Worm (Caenorhabditis elegans): Measurements from ENCODE around the gene C26B9.5.

Gene C26B9.5

ce11 chrX:5346303-5346702 is 17.0 kb downstream of the C26B9.5 start:
- TF ChIP-seq drap-1 (GFP tag; optimal IDR thresholded peaks at IDR 0.05) (no peak), zip-8 (tag; optimal IDR thresholded peaks at IDR 0.05) (no peak), elt-1 (tag; optimal IDR thresholded peaks at IDR 0.05; ENCODE audit: borderline replicate concordance, insufficient read depth) (no peak)

DNA sequence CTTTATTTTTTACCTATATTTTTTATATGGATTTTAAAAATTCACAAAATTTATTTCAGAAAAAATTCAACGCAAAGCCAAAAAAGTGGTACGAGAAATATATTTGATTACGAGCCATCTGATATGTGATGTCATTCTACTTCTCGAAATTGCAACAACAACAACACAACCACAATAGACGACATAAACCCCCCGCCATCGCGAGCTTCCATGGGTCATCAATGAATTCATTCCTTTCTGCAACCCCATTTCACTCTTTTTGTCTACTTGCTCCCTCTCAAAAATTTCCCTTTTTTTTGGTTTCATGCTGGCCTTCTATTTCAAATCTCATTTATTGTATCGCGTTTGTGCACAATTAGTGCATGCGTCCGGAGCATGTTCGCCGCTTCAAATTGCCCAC is 18.6 kb downstream of the C26B9.5 start:
- TF ChIP-seq nhr-2 (tag; optimal IDR thresholded peaks at IDR 0.05) (no peak), ham-2 (GFP tag; optimal IDR thresholded peaks at IDR 0.05) (no peak), ceh-39 (tag; optimal IDR thresholded peaks at IDR 0.05) (no peak), nhr-12 (tag; optimal IDR thresholded peaks at IDR 0.05) (no peak), lin-13 (tag; optimal IDR thresholded peaks at IDR 0.05) (no peak), hlh-1 (tag; optimal IDR thresholded peaks at IDR 0.05) (no peak), snpc-4 (tag; optimal IDR thresholded peaks at IDR 0.05) (no peak), nhr-237 (tag; optimal IDR thresholded peaks at IDR 0.05) (no peak), sem-2 (GFP tag; optimal IDR thresholded peaks at IDR 0.05) (no peak)

DNA sequence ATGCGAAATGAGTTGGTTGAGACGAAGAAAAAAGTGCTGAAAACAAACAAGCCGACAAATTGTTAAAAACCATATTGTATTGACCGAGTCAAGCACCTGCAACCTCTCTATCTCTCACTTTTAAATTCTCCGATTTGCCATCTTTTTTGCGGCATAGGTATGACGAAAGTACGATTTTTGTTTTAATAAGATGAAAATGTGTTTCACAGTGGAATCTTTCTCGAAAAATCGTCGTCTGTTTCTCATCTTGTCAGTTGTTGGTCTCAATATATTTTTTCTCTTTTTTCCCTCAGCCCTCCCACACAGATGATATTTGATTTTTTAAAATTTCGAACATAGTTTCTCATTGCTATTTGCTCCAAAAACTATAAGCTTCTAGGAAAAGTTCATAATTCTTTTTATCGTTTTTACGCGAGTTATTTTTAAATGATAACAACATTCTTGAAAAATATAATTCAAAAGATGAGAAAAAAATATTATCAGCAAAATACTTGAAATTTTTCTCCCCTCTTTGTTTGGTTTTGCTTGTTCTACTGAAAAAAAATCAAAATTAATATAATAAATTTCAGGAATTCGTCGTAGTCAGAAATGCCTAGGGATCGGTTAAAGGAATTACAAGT is 19.4 kb downstream of the C26B9.5 start, which contains the start of gene syx-3:
Gene syx-3, plus strand, starts transcription at position 570 of the 620 bp plus-strand sequence.
- TF ChIP-seq sem-2 (GFP tag; optimal IDR thresholded peaks at IDR 0.05) (no peak), nhr-28 (tag; optimal IDR thresholded peaks at IDR 0.05) (no peak), ztf-11 (tag; optimal IDR thresholded peaks at IDR 0.05) (no peak), snpc-4 (tag; optimal IDR thresholded peaks at IDR 0.05) (no peak)

ce11 chrX:5354022-5354876 is 25.0 kb downstream of the C26B9.5 start, which contains the start of gene pfn-2:
TSS of gene pfn-2 (minus strand) at chrX:5354072.
- TF ChIP-seq nhr-2 (tag; optimal IDR thresholded peaks at IDR 0.05) (no peak), ztf-11 (tag; optimal IDR thresholded peaks at IDR 0.05) (no peak), ham-2 (GFP tag; optimal IDR thresholded peaks at IDR 0.05) (peak; percentile 44), M03D4.4 (tag; optimal IDR thresholded peaks at IDR 0.05) (peak; percentile 68), tbx-8 (GFP tag; optimal IDR thresholded peaks at IDR 0.05) (no peak), mls-2 (tag; optimal IDR thresholded peaks at IDR 0.05) (peak; percentile 75), mab-5 (tag; optimal IDR thresholded peaks at IDR 0.05) (no peak), lin-32 (GFP tag; optimal IDR thresholded peaks at IDR 0.05) (peak; percentile 33), sptf-1 (tag; optimal IDR thresholded peaks at IDR 0.05) (peak; percentile 74), drap-1 (GFP tag; optimal IDR thresholded peaks at IDR 0.05) (peak; percentile 18), cnd-1 (tag; optimal IDR thresholded peaks at IDR 0.05) (peak; percentile 57), ceh-83 (GFP tag; optimal IDR thresholded peaks at IDR 0.05) (no peak), blmp-1 (tag; optimal IDR thresholded peaks at IDR 0.05) (no peak), bed-3 (GFP tag; optimal IDR thresholded peaks at IDR 0.05) (no peak), sem-2 (GFP tag; optimal IDR thresholded peaks at IDR 0.05) (peak; percentile 42), zip-8 (tag; optimal IDR thresholded peaks at IDR 0.05) (no peak)

ce11 chrX:5355253-5355652 is 26.0 kb downstream of the C26B9.5 start:
- TF ChIP-seq snpc-4 (tag; optimal IDR thresholded peaks at IDR 0.05) (no peak), drap-1 (GFP tag; optimal IDR thresholded peaks at IDR 0.05) (no peak), nhr-2 (tag; optimal IDR thresholded peaks at IDR 0.05) (no peak), ztf-11 (tag; optimal IDR thresholded peaks at IDR 0.05) (no peak), mab-5 (tag; optimal IDR thresholded peaks at IDR 0.05) (no peak), unc-39 (tag; optimal IDR thresholded peaks at IDR 0.05) (no peak), ceh-39 (tag; optimal IDR thresholded peaks at IDR 0.05) (no peak), sem-2 (GFP tag; optimal IDR thresholded peaks at IDR 0.05) (no peak), zip-8 (tag; optimal IDR thresholded peaks at IDR 0.05) (no peak), ham-2 (GFP tag; optimal IDR thresholded peaks at IDR 0.05) (no peak), ceh-83 (GFP tag; optimal IDR thresholded peaks at IDR 0.05) (no peak), elt-1 (tag; optimal IDR thresholded peaks at IDR 0.05; ENCODE audit: borderline replicate concordance, insufficient read depth) (no peak), bed-3 (GFP tag; optimal IDR thresholded peaks at IDR 0.05) (no peak), sptf-1 (tag; optimal IDR thresholded peaks at IDR 0.05) (no peak), lin-32 (GFP tag; optimal IDR thresholded peaks at IDR 0.05) (no peak), nhr-12 (tag; optimal IDR thresholded peaks at IDR 0.05) (no peak), tbx-8 (GFP tag; optimal IDR thresholded peaks at IDR 0.05) (no peak), blmp-1 (tag; optimal IDR thresholded peaks at IDR 0.05) (no peak)

DNA sequence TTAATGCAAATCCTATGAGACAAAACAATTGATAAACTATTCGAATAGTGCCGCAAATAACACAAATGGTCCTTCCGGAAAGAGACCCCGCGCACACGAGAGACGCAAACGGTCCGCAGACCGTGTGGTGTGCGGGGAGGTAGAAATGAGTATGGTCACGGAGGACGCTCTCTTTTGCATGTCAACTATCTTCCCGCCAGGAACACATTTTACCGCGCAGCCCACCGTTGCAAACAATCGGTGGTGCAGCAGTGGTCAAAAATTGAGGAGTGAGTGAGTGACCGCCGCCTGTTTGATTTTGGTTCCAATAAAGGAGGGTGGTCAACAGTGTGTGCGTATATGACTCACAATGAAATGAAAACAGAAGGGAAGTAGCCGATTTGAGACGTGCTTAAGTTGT is 31.4 kb downstream of the C26B9.5 start:
- TF ChIP-seq ceh-83 (GFP tag; optimal IDR thresholded peaks at IDR 0.05) (no peak), nhr-2 (tag; optimal IDR thresholded peaks at IDR 0.05) (peak; percentile 30), unc-120 (tag; optimal IDR thresholded peaks at IDR 0.05; ENCODE audit: poor library complexity, severe bottlenecking) (no peak), unc-39 (tag; optimal IDR thresholded peaks at IDR 0.05) (no peak), mep-1 (tag; optimal IDR thresholded peaks at IDR 0.05) (no peak), mls-2 (tag; optimal IDR thresholded peaks at IDR 0.05) (no peak), sptf-1 (tag; optimal IDR thresholded peaks at IDR 0.05) (peak; percentile 11), cnd-1 (tag; optimal IDR thresholded peaks at IDR 0.05) (peak; percentile 38), ham-2 (GFP tag; optimal IDR thresholded peaks at IDR 0.05) (peak; percentile 42), nhr-76 (tag; optimal IDR thresholded peaks at IDR 0.05) (no peak), lin-13 (tag; optimal IDR thresholded peaks at IDR 0.05) (no peak), pha-4 (tag; optimal IDR thresholded peaks at IDR 0.05) (peak; percentile 54), zip-8 (tag; optimal IDR thresholded peaks at IDR 0.05) (no peak), flh-1 (GFP tag; optimal IDR thresholded peaks at IDR 0.05) (no peak), ztf-11 (tag; optimal IDR thresholded peaks at IDR 0.05) (peak; percentile 17)
